Fruit fly (Drosophila melanogaster): ENCODE data around the gene CG43390.
A peak's percentile ranks its signal among the peaks of the same experiment; 100 is the strongest.

Gene CG43390

DNA sequence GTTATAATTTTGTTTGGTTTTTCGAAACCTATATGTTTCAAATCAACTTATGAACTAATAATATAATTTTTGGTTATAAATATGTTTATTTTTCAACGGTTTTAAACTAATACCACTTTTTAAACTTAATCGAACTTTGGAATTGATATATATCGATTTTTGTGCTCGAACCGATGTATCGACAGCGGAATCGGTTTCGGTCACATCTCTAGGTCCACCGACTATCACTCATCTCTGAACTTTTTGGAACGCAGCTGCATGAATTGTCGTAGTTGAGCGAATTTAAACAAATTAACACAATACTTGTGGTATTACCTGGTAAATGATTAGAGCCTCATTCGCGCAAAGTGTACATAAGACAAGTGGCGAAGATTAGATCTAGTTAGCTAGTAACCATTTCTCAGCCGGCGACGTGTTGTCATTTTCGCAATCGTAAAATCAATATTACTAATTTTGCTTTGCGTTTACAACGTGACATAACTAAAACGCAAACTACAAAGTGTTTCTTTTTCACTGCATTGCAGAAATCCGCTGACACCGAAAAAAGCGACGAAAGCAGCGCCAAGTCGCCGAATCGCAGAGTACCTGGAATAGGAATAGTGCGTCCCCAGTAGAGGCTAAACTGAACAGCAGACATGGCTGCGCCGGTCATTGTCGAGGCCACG is 48.2 kb upstream of the CG43390 start, which contains the start of gene Apt1 (continued):
- TF ChIP-seq Stat92E (GFP tag; optimal IDR thresholded peaks at IDR 0.05) = no peak
- TF ChIP-seq Hsf (GFP tag; optimal IDR thresholded peaks at IDR 0.05) = no peak
- no peak for TF ChIP-seq ro (GFP tag; IDR thresholded peaks at IDR 0.05)
- no peak for TF ChIP-seq schlank (tag; optimal IDR thresholded peaks at IDR 0.05)
- no peak for TF ChIP-seq CG10654 (GFP tag; optimal IDR thresholded peaks at IDR 0.05)
- no peak for TF ChIP-seq h (optimal IDR thresholded peaks at IDR 0.05)
- TF ChIP-seq scrt (GFP tag; optimal IDR thresholded peaks at IDR 0.05) = no peak
- TF ChIP-seq E2f2 (GFP tag; IDR thresholded peaks at IDR 0.05) = peak; percentile 77
- TF ChIP-seq Hr3 (GFP tag; optimal IDR thresholded peaks at IDR 0.05) = no peak
- no peak for TF ChIP-seq Bteb2 (GFP tag; optimal IDR thresholded peaks at IDR 0.05)
- TF ChIP-seq BEAF-32 (GFP tag; optimal IDR thresholded peaks at IDR 0.05) = peak; percentile 91
- TF ChIP-seq CG12744 (GFP tag; optimal IDR thresholded peaks at IDR 0.05) = no peak
- no peak for TF ChIP-seq Camta (GFP tag; optimal IDR thresholded peaks at IDR 0.05)
- no peak for TF ChIP-seq Nf-YC (tag; optimal IDR thresholded peaks at IDR 0.05)
- TF ChIP-seq ara (GFP tag; IDR thresholded peaks at IDR 0.05) = no peak
- TF ChIP-seq cg (GFP tag; optimal IDR thresholded peaks at IDR 0.05) = no peak
- TF ChIP-seq CG14050 (GFP tag; IDR thresholded peaks at IDR 0.05) = no peak
- no peak for TF ChIP-seq CG18262 (tag; optimal IDR thresholded peaks at IDR 0.05)
- no peak for TF ChIP-seq CG4730 (GFP tag; IDR thresholded peaks at IDR 0.05)
- TF ChIP-seq H15 (GFP tag; IDR thresholded peaks at IDR 0.05) = no peak
- no peak for TF ChIP-seq sd (tag; optimal IDR thresholded peaks at IDR 0.05)
- TF ChIP-seq CG8359 (GFP tag; optimal IDR thresholded peaks at IDR 0.05; ENCODE audit: borderline replicate concordance) = no peak
- peak; percentile 92 for TF ChIP-seq CG16813 (GFP tag; IDR thresholded peaks at IDR 0.05; ENCODE audit: partially characterized antibody)
- TF ChIP-seq esg (GFP tag; conservative IDR thresholded peaks at IDR 0.05) = no peak
- no peak for TF ChIP-seq lola (GFP tag; optimal IDR thresholded peaks at IDR 0.05)
- TF ChIP-seq pita (GFP tag; optimal IDR thresholded peaks at IDR 0.05) = no peak
- no peak for TF ChIP-seq usp (GFP tag; optimal IDR thresholded peaks at IDR 0.05)
- no peak for TF ChIP-seq CG17568 (GFP tag; optimal IDR thresholded peaks at IDR 0.05)
- no peak for TF ChIP-seq CG1647 (GFP tag; optimal IDR thresholded peaks at IDR 0.05)
- TF ChIP-seq CG3726 (GFP tag; IDR thresholded peaks at IDR 0.05) = no peak
- no peak for TF ChIP-seq CG11695 (GFP tag; IDR thresholded peaks at IDR 0.05)
- TF ChIP-seq Rfx (GFP tag; IDR thresholded peaks at IDR 0.05) = no peak; the same call in 1 of the 2 replicates
- TF ChIP-seq sim (GFP tag; IDR thresholded peaks at IDR 0.05) = no peak
- no peak for TF ChIP-seq odd (GFP tag; optimal IDR thresholded peaks at IDR 0.05)
- TF ChIP-seq shn (GFP tag; optimal IDR thresholded peaks at IDR 0.05) = no peak
- TF ChIP-seq Lpt (GFP tag; optimal IDR thresholded peaks at IDR 0.05) = no peak
- TF ChIP-seq NC2α (GFP tag; optimal IDR thresholded peaks at IDR 0.05) = no peak
- TF ChIP-seq CG11093 (GFP tag; IDR thresholded peaks at IDR 0.05) = no peak
- TF ChIP-seq CG8290 (GFP tag; optimal IDR thresholded peaks at IDR 0.05) = no peak
- peak in 1 of 2 experiments; percentile 43 for TF ChIP-seq CG8290 (tag; optimal IDR thresholded peaks at IDR 0.05)
- TF ChIP-seq CG15479 (GFP tag; optimal IDR thresholded peaks at IDR 0.05) = no peak
- no peak for TF ChIP-seq CG17328 (GFP tag; IDR thresholded peaks at IDR 0.05)
- no peak for TF ChIP-seq CG5245 (GFP tag; optimal IDR thresholded peaks at IDR 0.05)
- no peak for TF ChIP-seq CG1233 (GFP tag; optimal IDR thresholded peaks at IDR 0.05)
- TF ChIP-seq CG5953 (GFP tag; IDR thresholded peaks at IDR 0.05) = no peak
- TF ChIP-seq CG12104 (GFP tag; optimal IDR thresholded peaks at IDR 0.05) = no peak
- TF ChIP-seq CG12299 (tag; optimal IDR thresholded peaks at IDR 0.05) = no peak
- TF ChIP-seq corto (GFP tag; optimal IDR thresholded peaks at IDR 0.05) = no peak
- TF ChIP-seq aop (GFP tag; IDR thresholded peaks at IDR 0.05) = no peak
- TF ChIP-seq Nf-YB (GFP tag; optimal IDR thresholded peaks at IDR 0.05) = no peak
- TF ChIP-seq CG7271 (tag; optimal IDR thresholded peaks at IDR 0.05) = peak; percentile 1
- no peak for TF ChIP-seq CG7372 (GFP tag; IDR thresholded peaks at IDR 0.05)
